Fruit fly (Drosophila melanogaster) whole organism, embryonic: ENCODE results near the gene CG43090.

ENCODE experiments used
- Adf1 ChIP-seq: fragments of 200-800 bp; sonication (Bioruptor generic); IDR thresholded peaks from 2 replicates; pipeline ENCODE4 v1.3.6; 2022; ENCODE audit warnings: missing biosample characterization, missing genetic modification characterization
- BEAF-32 ChIP-seq: fragments of 200-800 bp; sonication (Bioruptor generic); optimal IDR thresholded peaks from 3 replicates; lab custom pipeline; 2017; ENCODE audit warnings: missing biosample characterization, missing genetic modification characterization, mild to moderate bottlenecking, moderate library complexity, missing genetic modification reagents
- Bgb ChIP-seq: fragments of 200-800 bp; sonication (Bioruptor generic); IDR thresholded peaks from 2 replicates; pipeline ENCODE4 v1.3.6; 2022; ENCODE audit warnings: missing biosample characterization, missing genetic modification characterization; ENCODE audit not compliant: partially characterized antibody
- BtbVII ChIP-seq: fragments of 200-800 bp; sonication (Bioruptor generic); optimal IDR thresholded peaks from 3 replicates; lab custom pipeline; 2017; ENCODE audit warnings: missing biosample characterization, mild to moderate bottlenecking, missing genetic modification characterization
- CG10462 ChIP-seq: fragments of 200-800 bp; sonication (Bioruptor generic); optimal IDR thresholded peaks from 2 replicates; lab custom pipeline; 2016; ENCODE audit warnings: missing biosample characterization, missing genetic modification characterization
- CG11456 ChIP-seq: fragments of 200-800 bp; sonication (Bioruptor generic); IDR thresholded peaks from 3 replicates; pipeline ENCODE4 v1.3.6; 2022; ENCODE audit warnings: missing biosample characterization, missing genetic modification characterization
- CG13296 ChIP-seq: fragments of 200-800 bp; sonication (Bioruptor generic); optimal IDR thresholded peaks from 3 replicates; lab custom pipeline; 2018; ENCODE audit warnings: missing biosample characterization, mild to moderate bottlenecking, missing genetic modification characterization
- CG13624 ChIP-seq: fragments of 200-800 bp; sonication (Bioruptor generic); optimal IDR thresholded peaks from 2 replicates; lab custom pipeline; 2016; ENCODE audit warnings: missing biosample characterization, missing genetic modification characterization
- CG15514 ChIP-seq: fragments of 200-800 bp; sonication (Bioruptor generic); optimal IDR thresholded peaks from 3 replicates; lab custom pipeline; 2017; ENCODE audit warnings: missing biosample characterization, missing genetic modification characterization, mild to moderate bottlenecking, moderate library complexity, missing genetic modification reagents
- CG15601 ChIP-seq: fragments of 200-800 bp; sonication (Bioruptor generic); optimal IDR thresholded peaks from 3 replicates; lab custom pipeline; 2019; ENCODE audit warnings: missing biosample characterization, mild to moderate bottlenecking, missing genetic modification characterization, moderate library complexity
- CG2199 ChIP-seq: fragments of 200-800 bp; sonication (Bioruptor generic); IDR thresholded peaks from 3 replicates; pipeline ENCODE4 v1.3.6; 2022; ENCODE audit warnings: missing biosample characterization, missing genetic modification characterization
- CG31365 ChIP-seq: fragments of 200-800 bp; sonication (Bioruptor generic); optimal IDR thresholded peaks from 2 replicates; lab custom pipeline; 2018; ENCODE audit warnings: missing biosample characterization, mild to moderate bottlenecking, missing genetic modification characterization
- CG33213 ChIP-seq: fragments of 200-800 bp; sonication (Bioruptor generic); optimal IDR thresholded peaks from 3 replicates; lab custom pipeline; 2016; ENCODE audit warnings: missing biosample characterization, missing genetic modification characterization
- CG3847 ChIP-seq: fragments of 200-800 bp; sonication (Bioruptor generic); IDR thresholded peaks from 2 replicates; pipeline ENCODE4 v1.3.6; 2022; ENCODE audit warnings: missing biosample characterization, missing genetic modification characterization
- CG4404 ChIP-seq: fragments of 200-800 bp; sonication (Bioruptor generic); IDR thresholded peaks from 2 replicates; pipeline ENCODE4 v1.3.6; 2022; ENCODE audit warnings: missing biosample characterization, missing genetic modification characterization
- CG9817 ChIP-seq: fragments of 200-800 bp; sonication (Bioruptor generic); optimal IDR thresholded peaks from 2 replicates; lab custom pipeline; 2018; ENCODE audit warnings: missing biosample characterization, mild to moderate bottlenecking, missing genetic modification characterization, moderate library complexity
- CG9932 ChIP-seq: fragments of 200-800 bp; sonication (Bioruptor generic); IDR thresholded peaks from 2 replicates; pipeline ENCODE4 v1.3.6; 2022; ENCODE audit warnings: missing biosample characterization, missing genetic modification characterization
- CTCF ChIP-seq: fragments of 200-800 bp; sonication (Bioruptor generic); optimal IDR thresholded peaks from 2 replicates; lab custom pipeline; 2017; ENCODE audit warnings: missing biosample characterization, mild to moderate bottlenecking, missing genetic modification characterization, moderate library complexity
- Dek ChIP-seq: fragments of 200-800 bp; sonication (Bioruptor generic); optimal IDR thresholded peaks from 3 replicates; lab custom pipeline; 2019; ENCODE audit warnings: missing biosample characterization, mild to moderate bottlenecking, missing genetic modification characterization, moderate library complexity
- HmgZ ChIP-seq: fragments of 200-800 bp; sonication (Bioruptor generic); optimal IDR thresholded peaks from 2 replicates; lab custom pipeline; 2018; ENCODE audit warnings: missing biosample characterization, mild to moderate bottlenecking, missing genetic modification characterization
- Hsf ChIP-seq: fragments of 200-800 bp; sonication (Bioruptor generic); optimal IDR thresholded peaks from 3 replicates; lab custom pipeline; 2016; ENCODE audit warnings: missing biosample characterization, missing genetic modification characterization
- MESR4 ChIP-seq: fragments of 200-800 bp; sonication (Bioruptor generic); optimal IDR thresholded peaks from 2 replicates; lab custom pipeline; 2018; ENCODE audit warnings: missing biosample characterization, mild to moderate bottlenecking, missing genetic modification characterization, moderate library complexity
- NC2α ChIP-seq: fragments of 200-800 bp; sonication (Bioruptor generic); optimal IDR thresholded peaks from 2 replicates; lab custom pipeline; 2016; ENCODE audit warnings: missing biosample characterization, missing genetic modification characterization
- NFAT ChIP-seq: fragments of 200-800 bp; sonication (Bioruptor generic); IDR thresholded peaks from 2 replicates; pipeline ENCODE4 v1.3.6; 2022; ENCODE audit warnings: missing biosample characterization, missing genetic modification characterization
- NK7.1 ChIP-seq: fragments of 200-800 bp; sonication (Bioruptor generic); optimal IDR thresholded peaks from 3 replicates; lab custom pipeline; 2016; ENCODE audit warnings: missing biosample characterization, missing genetic modification characterization
- Six4 ChIP-seq: fragments of 200-800 bp; sonication (Bioruptor generic); optimal IDR thresholded peaks from 2 replicates; lab custom pipeline; 2016; ENCODE audit warnings: missing biosample characterization, missing genetic modification characterization
- Taf1 ChIP-seq: fragments of 200-800 bp; sonication (Bioruptor generic); IDR thresholded peaks from 2 replicates; pipeline ENCODE4 v1.3.6; 2022; ENCODE audit warnings: missing biosample characterization, missing genetic modification characterization
- Xbp1 ChIP-seq: fragments of 200-800 bp; sonication (Bioruptor generic); optimal IDR thresholded peaks from 3 replicates; lab custom pipeline; 2016; ENCODE audit warnings: missing biosample characterization, mild to moderate bottlenecking, missing genetic modification characterization
- ap ChIP-seq: fragments of 200-800 bp; sonication (Bioruptor generic); IDR thresholded peaks from 2 replicates; pipeline ENCODE4 v1.3.6; 2022; ENCODE audit warnings: missing biosample characterization, missing genetic modification characterization
- bbx ChIP-seq: fragments of 200-800 bp; sonication (Bioruptor generic); IDR thresholded peaks from 2 replicates; pipeline ENCODE4 v1.3.6; 2022; ENCODE audit warnings: missing biosample characterization, missing genetic modification characterization; ENCODE audit not compliant: partially characterized antibody
- bsh ChIP-seq, 2 experiments: fragments of 200-800 bp; sonication (Bioruptor generic); optimal IDR thresholded peaks; 2 replicates each; lab custom pipeline; 2017 to 2018; ENCODE audit warnings: mild to moderate bottlenecking in 2 of 2, missing biosample characterization in 2 of 2, missing genetic modification characterization in 2 of 2, moderate library complexity in 1 of 2
- dimm ChIP-seq: fragments of 200-800 bp; sonication (Bioruptor generic); IDR thresholded peaks from 2 replicates; pipeline ENCODE4 v1.3.6; 2022; ENCODE audit warnings: missing biosample characterization, missing genetic modification characterization
- dmrt99B ChIP-seq: fragments of 200-800 bp; sonication (Bioruptor generic); optimal IDR thresholded peaks from 2 replicates; lab custom pipeline; 2018; ENCODE audit warnings: missing biosample characterization, mild to moderate bottlenecking, missing genetic modification characterization, moderate library complexity
- dpn ChIP-seq, 2 experiments: fragments of 200-800 bp; sonication (Bioruptor generic); optimal IDR thresholded peaks; 3 replicates each; lab custom pipeline; 2016; ENCODE audit warnings: missing biosample characterization in 2 of 2, missing genetic modification characterization in 2 of 2
- grn ChIP-seq: fragments of 200-800 bp; sonication (Bioruptor generic); optimal IDR thresholded peaks from 3 replicates; lab custom pipeline; 2017; ENCODE audit warnings: missing biosample characterization, missing genetic modification characterization
- h ChIP-seq: fragments of >200 bp; optimal IDR thresholded peaks from 2 replicates; lab custom pipeline; 2017
- ham ChIP-seq: fragments of 200-800 bp; sonication (Bioruptor generic); IDR thresholded peaks from 2 replicates; pipeline ENCODE4 v1.3.6; 2022; ENCODE audit warnings: missing biosample characterization, missing genetic modification characterization
- her ChIP-seq: fragments of 200-800 bp; sonication (Bioruptor generic); optimal IDR thresholded peaks from 2 replicates; lab custom pipeline; 2016; ENCODE audit warnings: missing biosample characterization, missing genetic modification characterization
- ind ChIP-seq: fragments of 200-800 bp; sonication (Bioruptor generic); optimal IDR thresholded peaks from 3 replicates; lab custom pipeline; 2016; ENCODE audit warnings: missing biosample characterization, missing genetic modification characterization
- luna ChIP-seq: fragments of 200-800 bp; sonication (Bioruptor generic); optimal IDR thresholded peaks from 2 replicates; lab custom pipeline; 2016; ENCODE audit warnings: missing biosample characterization, missing genetic modification characterization
- mld ChIP-seq: fragments of 200-800 bp; sonication (Bioruptor generic); IDR thresholded peaks from 3 replicates; pipeline ENCODE4 v1.3.6; 2022; ENCODE audit warnings: missing biosample characterization, missing genetic modification characterization; ENCODE audit not compliant: partially characterized antibody
- nerfin-2 ChIP-seq: fragments of 200-800 bp; sonication (Bioruptor generic); IDR thresholded peaks from 2 replicates; pipeline ENCODE4 v1.3.6; 2022; ENCODE audit warnings: missing biosample characterization, missing genetic modification characterization; ENCODE audit not compliant: partially characterized antibody
- p53 ChIP-seq: fragments of 200-800 bp; sonication (Bioruptor generic); optimal IDR thresholded peaks from 2 replicates; lab custom pipeline; 2016; ENCODE audit warnings: missing biosample characterization, missing genetic modification characterization
- pfk ChIP-seq: fragments of 200-800 bp; sonication (Bioruptor generic); optimal IDR thresholded peaks from 2 replicates; lab custom pipeline; 2018; ENCODE audit warnings: missing biosample characterization, mild to moderate bottlenecking, missing genetic modification characterization, moderate library complexity
- salm ChIP-seq: fragments of 200-800 bp; sonication (Bioruptor generic); optimal IDR thresholded peaks from 2 replicates; lab custom pipeline; 2018; ENCODE audit warnings: missing biosample characterization, mild to moderate bottlenecking, missing genetic modification characterization
- seq ChIP-seq: fragments of 200-800 bp; sonication (Bioruptor generic); IDR thresholded peaks from 2 replicates; pipeline ENCODE4 v1.3.6; 2022; ENCODE audit warnings: missing biosample characterization, missing genetic modification characterization
- sna ChIP-seq: fragments of 200-800 bp; sonication (Bioruptor generic); IDR thresholded peaks from 2 replicates; pipeline ENCODE4 v1.3.6; 2022; ENCODE audit warnings: missing biosample characterization, missing genetic modification characterization; ENCODE audit not compliant: partially characterized antibody
- tup ChIP-seq: fragments of 200-800 bp; sonication (Bioruptor generic); optimal IDR thresholded peaks from 2 replicates; lab custom pipeline; 2016; ENCODE audit warnings: missing biosample characterization, mild to moderate bottlenecking, missing genetic modification characterization, moderate library complexity
- wek ChIP-seq: fragments of 200-800 bp; sonication (Bioruptor generic); optimal IDR thresholded peaks from 3 replicates; lab custom pipeline; 2018; ENCODE audit warnings: missing biosample characterization, mild to moderate bottlenecking, missing genetic modification characterization, moderate library complexity

Gene CG43090

dm6 chrX:6224225-6225190 lies 24.8 kb upstream of the CG43090 start, which contains the start of gene sqh (continued):
- TF ChIP-seq dimm (GFP tag; lab: Robert Waterston, UW), result peak; percentile 62; the same call in 1 of the 2 replicates
- TF ChIP-seq Six4, result peak; percentile 56
- TF ChIP-seq pfk, result no peak
- TF ChIP-seq ham, result peak; percentile 72
- TF ChIP-seq dmrt99B (tag; lab: Kevin White, UChicago), result no peak
- no peak for TF ChIP-seq her (GFP tag; lab: Kevin White, UChicago)
- TF ChIP-seq CG15514 (GFP tag; lab: Kevin White, UChicago), result peak; percentile 68
- peak; percentile 78 for TF ChIP-seq CG15601
- peak; percentile 72 to 86 for TF ChIP-seq bsh (GFP tag; optimal IDR thresholded peaks at IDR 0.05; lab: Kevin White, UChicago)
- peak; percentile 78 for TF ChIP-seq salm (tag; lab: Kevin White, UChicago)
- peak; percentile 84 for TF ChIP-seq Xbp1 (GFP tag; lab: Kevin White, UChicago)
- TF ChIP-seq CG2199 (GFP tag; lab: Robert Waterston, UW), result 0 out of 3 replicates have a peak, but pooled peaks have one; percentile 72
- TF ChIP-seq CG11456, result peak; percentile 89
- TF ChIP-seq NFAT (GFP tag; lab: Robert Waterston, UW), result peak; percentile 84
- TF ChIP-seq CG13296 (GFP tag; lab: Kevin White, UChicago), result peak; percentile 91
- TF ChIP-seq Taf1 (GFP tag; lab: Robert Waterston, UW), result peak; percentile 81; the same call in 1 of the 2 replicates
- TF ChIP-seq CG13624 (GFP tag; lab: Kevin White, UChicago), result peak; percentile 37
- TF ChIP-seq Hsf (GFP tag; lab: Kevin White, UChicago), result peak; percentile 76
- peak; percentile 50 for TF ChIP-seq CG31365
- TF ChIP-seq Dek, result peak; percentile 88
- TF ChIP-seq NK7.1 (GFP tag; lab: Kevin White, UChicago), result no peak
- TF ChIP-seq CG33213 (GFP tag; lab: Kevin White, UChicago), result peak; percentile 55
- TF ChIP-seq p53 (GFP tag; lab: Kevin White, UChicago), result no peak
- TF ChIP-seq mld, result no peak
- no peak for TF ChIP-seq BEAF-32
- peak; percentile 76 for TF ChIP-seq wek (GFP tag; lab: Kevin White, UChicago)
- TF ChIP-seq CG9817 (tag; lab: Kevin White, UChicago), result peak; percentile 90
- no peak for TF ChIP-seq NC2α (GFP tag; lab: Kevin White, UChicago)
- TF ChIP-seq ap (GFP tag; lab: Robert Waterston, UW), result peak; percentile 78
- TF ChIP-seq h (lab: Kevin White, UChicago), result no peak
- TF ChIP-seq ind (GFP tag; lab: Kevin White, UChicago), result peak; percentile 82
- TF ChIP-seq MESR4 (GFP tag; lab: Kevin White, UChicago), result peak; percentile 83
- peak; percentile 92 for TF ChIP-seq seq
- no peak for TF ChIP-seq sna
- no peak for TF ChIP-seq bbx (GFP tag; lab: Robert Waterston, UW)
- peak; percentile 89 for TF ChIP-seq CG9932 (GFP tag; lab: Robert Waterston, UW)
- peak; percentile 52 for TF ChIP-seq CG10462 (GFP tag; lab: Kevin White, UChicago)
- peak; percentile 64 for TF ChIP-seq Adf1
- TF ChIP-seq HmgZ (tag; lab: Kevin White, UChicago), result peak; percentile 89
- TF ChIP-seq CG4404 (GFP tag; lab: Robert Waterston, UW), result peak; percentile 87
- TF ChIP-seq CTCF (GFP tag; lab: Kevin White, UChicago), result peak; percentile 48
- no peak for TF ChIP-seq luna (GFP tag; lab: Kevin White, UChicago)
- TF ChIP-seq BtbVII, result peak; percentile 80
- TF ChIP-seq CG3847 (GFP tag; lab: Robert Waterston, UW), result peak; percentile 93
- peak; percentile 43; the same call in 1 of the 2 replicates for TF ChIP-seq Bgb (GFP tag; lab: Robert Waterston, UW)
- TF ChIP-seq tup, result peak; percentile 47
- no peak for TF ChIP-seq nerfin-2 (GFP tag; lab: Robert Waterston, UW)
- peak; percentile 52 to 85 for TF ChIP-seq dpn (GFP tag; optimal IDR thresholded peaks at IDR 0.05; lab: Kevin White, UChicago)
- peak; percentile 22 for TF ChIP-seq grn
